Worm (Caenorhabditis elegans): ENCODE results near the gene R10H10.3.

ce11 chrIV:10368326-10368725, 20.0 kb upstream of the R10H10.3 start, which contains the start of gene iars-1:
- TF ChIP-seq fos-1 (tag; optimal IDR thresholded peaks at IDR 0.05) (no peak), lin-15B (tag; optimal IDR thresholded peaks at IDR 0.05) (no peak), lin-39 (tag; optimal IDR thresholded peaks at IDR 0.05) (no peak), rnt-1 (tag; optimal IDR thresholded peaks at IDR 0.05) (no peak), egl-27 (tag; optimal IDR thresholded peaks at IDR 0.05) (no peak), nhr-11 (tag; optimal IDR thresholded peaks at IDR 0.05) (no peak), ceh-82 (tag; optimal IDR thresholded peaks at IDR 0.05) (no peak), nhr-85 (tag) (no peak), mep-1 (tag; optimal IDR thresholded peaks at IDR 0.05) (no peak)
